Fruit fly (Drosophila melanogaster): ENCODE measurements around the gene Wnt4.

The Wnt4 gene

DNA sequence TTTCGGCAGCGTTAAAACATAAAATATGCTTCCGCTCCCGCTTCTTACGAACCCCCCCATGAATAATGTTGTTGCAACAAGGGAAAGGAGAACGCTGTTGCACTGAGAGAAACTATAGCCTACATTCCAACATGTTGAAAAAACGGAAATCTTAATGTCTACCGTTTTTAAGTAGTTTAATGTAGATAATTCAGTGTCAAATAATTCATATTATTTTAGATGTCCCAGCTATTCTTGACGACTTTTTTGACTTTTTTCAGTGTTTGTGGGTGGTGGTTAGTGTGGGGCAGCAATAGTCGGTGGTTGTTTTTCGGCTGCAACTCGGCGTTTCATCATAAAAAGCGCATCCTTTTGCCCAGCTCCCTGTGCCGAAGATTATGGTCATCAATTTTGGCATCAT is 15.0 kb downstream of the Wnt4 start (continued):
- TF ChIP-seq cato (GFP tag; optimal IDR thresholded peaks at IDR 0.05; ENCODE audit: borderline replicate concordance): no peak
- TF ChIP-seq tin (GFP tag; optimal IDR thresholded peaks at IDR 0.05): peak; percentile 55
- TF ChIP-seq Mad (GFP tag; optimal IDR thresholded peaks at IDR 0.05): peak; percentile 12
- no peak for TF ChIP-seq CG14667 (GFP tag; IDR thresholded peaks at IDR 0.05)
- TF ChIP-seq crp (GFP tag; optimal IDR thresholded peaks at IDR 0.05): no peak
- no peak for TF ChIP-seq Aef1 (GFP tag; IDR thresholded peaks at IDR 0.05)
- TF ChIP-seq Med (GFP tag): peak; percentile 90
- TF ChIP-seq zfh2 (GFP tag; optimal IDR thresholded peaks at IDR 0.05): no peak
- TF ChIP-seq Dek (tag; optimal IDR thresholded peaks at IDR 0.05): no peak
- no peak for TF ChIP-seq CG7987 (GFP tag; optimal IDR thresholded peaks at IDR 0.05)
- TF ChIP-seq HmgD (GFP tag; optimal IDR thresholded peaks at IDR 0.05): no peak
- 0 out of 4 replicates have a peak, but pooled peaks have one; percentile 18 for TF ChIP-seq chinmo (GFP tag; IDR thresholded peaks at IDR 0.05; ENCODE audit: partially characterized antibody)
- no peak for TF ChIP-seq Max (GFP tag; optimal IDR thresholded peaks at IDR 0.05)
- 0 out of 2 replicates have a peak, but pooled peaks have one; percentile 12 for TF ChIP-seq crol (GFP tag; IDR thresholded peaks at IDR 0.05)
- TF ChIP-seq CG1792 (GFP tag; optimal IDR thresholded peaks at IDR 0.05): peak; percentile 33
- TF ChIP-seq Opbp (GFP tag; IDR thresholded peaks at IDR 0.05; ENCODE audit: partially characterized antibody): no peak
- peak; percentile 32 for TF ChIP-seq CG16815 (GFP tag; optimal IDR thresholded peaks at IDR 0.05)
- peak; percentile 41 for TF ChIP-seq CG11723 (GFP tag; optimal IDR thresholded peaks at IDR 0.05)
- TF ChIP-seq Awh (GFP tag; IDR thresholded peaks at IDR 0.05): no peak
- no peak for TF ChIP-seq Rx (GFP tag; IDR thresholded peaks at IDR 0.05)
- no peak for TF ChIP-seq CG11398 (GFP tag; optimal IDR thresholded peaks at IDR 0.05)
- peak; percentile 66 for TF ChIP-seq sisA (GFP tag; IDR thresholded peaks at IDR 0.05)
- TF ChIP-seq Doc2 (GFP tag; IDR thresholded peaks at IDR 0.05): no peak
- TF ChIP-seq CG8359 (GFP tag; optimal IDR thresholded peaks at IDR 0.05; ENCODE audit: borderline replicate concordance): peak; percentile 8
- no peak for TF ChIP-seq kay (GFP tag; optimal IDR thresholded peaks at IDR 0.05)
- peak; percentile 62 for TF ChIP-seq gsb-n (tag; optimal IDR thresholded peaks at IDR 0.05)
- TF ChIP-seq HHEX (GFP tag; optimal IDR thresholded peaks at IDR 0.05): no peak
- no peak for TF ChIP-seq ERR (GFP tag; optimal IDR thresholded peaks at IDR 0.05)
- TF ChIP-seq kah (GFP tag; optimal IDR thresholded peaks at IDR 0.05): peak; percentile 24
- no peak for TF ChIP-seq CG14860 (GFP tag; IDR thresholded peaks at IDR 0.05; ENCODE audit: partially characterized antibody)
- TF ChIP-seq CG10462 (GFP tag; optimal IDR thresholded peaks at IDR 0.05): peak; percentile 16
- TF ChIP-seq CG17359 (tag; optimal IDR thresholded peaks at IDR 0.05): peak; percentile 53
- no peak for TF ChIP-seq CG4404 (GFP tag; IDR thresholded peaks at IDR 0.05)
- no peak for TF ChIP-seq scrt (GFP tag; optimal IDR thresholded peaks at IDR 0.05)
- peak; percentile 30 for TF ChIP-seq wek (GFP tag; optimal IDR thresholded peaks at IDR 0.05)
- TF ChIP-seq chif (GFP tag; optimal IDR thresholded peaks at IDR 0.05): peak; percentile 24 to 46
- TF ChIP-seq run (tag; optimal IDR thresholded peaks at IDR 0.05): no peak
- no peak for TF ChIP-seq inv (GFP tag; IDR thresholded peaks at IDR 0.05; ENCODE audit: partially characterized antibody)
- TF ChIP-seq CG4730 (GFP tag; IDR thresholded peaks at IDR 0.05): no peak
- no peak for TF ChIP-seq dm (GFP tag; optimal IDR thresholded peaks at IDR 0.05)
- no peak for TF ChIP-seq unc-4 (GFP tag; IDR thresholded peaks at IDR 0.05; ENCODE audit: partially characterized antibody)
- peak; percentile 4 for TF ChIP-seq Camta (GFP tag; optimal IDR thresholded peaks at IDR 0.05)
- peak; percentile 66 for TF ChIP-seq HLH3B (GFP tag; IDR thresholded peaks at IDR 0.05)
- TF ChIP-seq CG10654 (GFP tag; optimal IDR thresholded peaks at IDR 0.05): no peak
- no peak for TF ChIP-seq CG11695 (GFP tag; IDR thresholded peaks at IDR 0.05)
- no peak for TF ChIP-seq CG6175 (GFP tag; IDR thresholded peaks at IDR 0.05)
- TF ChIP-seq CG7556 (GFP tag; optimal IDR thresholded peaks at IDR 0.05): peak; percentile 58
- TF ChIP-seq Nf-YC (tag; optimal IDR thresholded peaks at IDR 0.05): no peak
- no peak for TF ChIP-seq CG6791 (GFP tag; IDR thresholded peaks at IDR 0.05; ENCODE audit: partially characterized antibody)
- TF ChIP-seq Hr39 (optimal IDR thresholded peaks at IDR 0.05): no peak
- peak; percentile 77 for TF ChIP-seq Blimp-1 (GFP tag; optimal IDR thresholded peaks at IDR 0.05)

Measured in whole organism, embryonic.